Worm (Caenorhabditis elegans) whole organism, L4 larva: Measurements from ENCODE around the gene W02B3.7.

Experiments
- F10B5.3 ChIP-seq: sonication (generic microtip); optimal IDR thresholded peaks from 2 replicates; lab custom pipeline; 2016; ENCODE audit warnings: mild to moderate bottlenecking, missing genetic modification characterization, missing compliant biosample characterization
- F26F4.8 ChIP-seq: fragments of 200-800 bp; sonication (Bioruptor generic); conservative IDR thresholded peaks from 2 replicates; pipeline ENCODE4 v1.3.6; 2022; ENCODE audit warnings: missing genetic modification characterization, missing compliant biosample characterization
- F44E2.7 ChIP-seq: fragments of 200-800 bp; sonication (Bioruptor generic); IDR thresholded peaks from 2 replicates; pipeline ENCODE4 v2.1.2; 2022; ENCODE audit warnings: missing genetic modification characterization, missing compliant biosample characterization
- T20F7.1 ChIP-seq: fragments of 200-800 bp; sonication (Bioruptor generic); optimal IDR thresholded peaks from 2 replicates; lab custom pipeline; 2018; ENCODE audit warnings: mild to moderate bottlenecking, missing genetic modification characterization, missing compliant biosample characterization
- Y5F2A.4 ChIP-seq: fragments of 200-800 bp; sonication (Bioruptor generic); optimal IDR thresholded peaks from 2 replicates; lab custom pipeline; 2018; ENCODE audit warnings: mild to moderate bottlenecking, missing genetic modification characterization, missing compliant biosample characterization
- Y75B8A.6 ChIP-seq: fragments of 200-800 bp; sonication (Bioruptor generic); IDR thresholded peaks from 2 replicates; pipeline ENCODE4 v1.3.6; 2022; ENCODE audit warnings: missing genetic modification reagents, missing genetic modification characterization, missing compliant biosample characterization
- ZK337.2 ChIP-seq: fragments of 200-800 bp; sonication (Bioruptor generic); IDR thresholded peaks from 2 replicates; pipeline ENCODE4 v1.3.6; 2022; ENCODE audit warnings: missing genetic modification reagents, missing genetic modification characterization, missing compliant biosample characterization
- aha-1 ChIP-seq: fragments of 150-350 bp; peaks from one replicate; lab custom pipeline; 2014; ENCODE audit warnings: missing biosample characterization, missing genetic modification characterization
- aly-2 ChIP-seq: sonication (generic microtip); optimal IDR thresholded peaks from 2 replicates; lab custom pipeline; 2018; ENCODE audit warnings: missing biosample characterization, missing genetic modification characterization
- ama-1 ChIP-seq: fragments of 150-350 bp; optimal IDR thresholded peaks from 2 replicates; lab custom pipeline; 2014; ENCODE audit warnings: inconsistent platforms, mixed read lengths
- attf-4 ChIP-seq: sonication (generic microtip); optimal IDR thresholded peaks from 3 replicates; lab custom pipeline; 2017; ENCODE audit warnings: missing biosample characterization, missing genetic modification characterization
- ceh-20 ChIP-seq: fragments of 200-800 bp; sonication (Bioruptor generic); IDR thresholded peaks from 2 replicates; pipeline ENCODE4 v1.3.6; 2022; ENCODE audit warnings: missing genetic modification reagents, missing genetic modification characterization, missing compliant biosample characterization
- ceh-28 ChIP-seq: fragments of 150-350 bp; optimal IDR thresholded peaks from 2 replicates; lab custom pipeline; 2014; ENCODE audit warnings: missing biosample characterization, missing genetic modification reagents, missing genetic modification characterization
- ceh-32 ChIP-seq: sonication (generic microtip); optimal IDR thresholded peaks from 2 replicates; lab custom pipeline; 2016; ENCODE audit warnings: mild to moderate bottlenecking, missing genetic modification characterization, missing compliant biosample characterization; ENCODE audit not compliant: poor library complexity
- ceh-62 ChIP-seq: sonication (generic microtip); optimal IDR thresholded peaks from 2 replicates; lab custom pipeline; 2017; ENCODE audit warnings: missing biosample characterization, missing genetic modification characterization
- daf-12 ChIP-seq: fragments of 150-350 bp; optimal IDR thresholded peaks from 2 replicates; lab custom pipeline; 2014; ENCODE audit warnings: missing biosample characterization, missing genetic modification reagents, missing genetic modification characterization
- daf-19 ChIP-seq: fragments of 200-800 bp; sonication (Bioruptor generic); conservative IDR thresholded peaks from 2 replicates; pipeline ENCODE4 v1.3.6; 2022; ENCODE audit warnings: missing genetic modification characterization, missing compliant biosample characterization
- dmd-6 ChIP-seq: fragments of 200-800 bp; sonication (Bioruptor generic); IDR thresholded peaks from 2 replicates; pipeline ENCODE4 v1.3.6; 2022; ENCODE audit warnings: missing genetic modification reagents, missing genetic modification characterization, missing compliant biosample characterization
- dmd-9 ChIP-seq: fragments of 200-800 bp; sonication (Bioruptor generic); IDR thresholded peaks from 2 replicates; pipeline ENCODE4 v1.3.6; 2022; ENCODE audit warnings: missing genetic modification reagents, missing genetic modification characterization, missing compliant biosample characterization
- dve-1 ChIP-seq: sonication (generic microtip); optimal IDR thresholded peaks from 2 replicates; lab custom pipeline; 2017; ENCODE audit warnings: antibody characterized with exemption, mild to moderate bottlenecking, missing genetic modification characterization, missing compliant biosample characterization; ENCODE audit not compliant: insufficient read depth
- egl-27 ChIP-seq: sonication (generic microtip); optimal IDR thresholded peaks from 3 replicates; lab custom pipeline; 2017; ENCODE audit warnings: missing biosample characterization, missing genetic modification reagents, missing genetic modification characterization
- egl-43 ChIP-seq: fragments of 200-800 bp; sonication (Bioruptor generic); IDR thresholded peaks from 2 replicates; pipeline ENCODE4 v1.3.6; 2022; ENCODE audit warnings: missing genetic modification reagents, missing genetic modification characterization, missing compliant biosample characterization
- hlh-30 ChIP-seq: sonication (generic microtip); optimal IDR thresholded peaks from 2 replicates; lab custom pipeline; 2017; ENCODE audit warnings: antibody characterized with exemption, mild to moderate bottlenecking, missing genetic modification characterization, missing compliant biosample characterization; ENCODE audit not compliant: insufficient read depth
- hmg-1.1 ChIP-seq: fragments of 200-800 bp; sonication (Bioruptor generic); IDR thresholded peaks from 2 replicates; pipeline ENCODE4 v1.3.6; 2022; ENCODE audit warnings: missing genetic modification reagents, missing genetic modification characterization, missing compliant biosample characterization
- lim-7 ChIP-seq: fragments of 200-800 bp; sonication (Bioruptor generic); IDR thresholded peaks from 2 replicates; pipeline ENCODE4 v1.3.6; 2022; ENCODE audit warnings: missing genetic modification characterization, missing compliant biosample characterization
- lin-1 ChIP-seq: fragments of 200-800 bp; sonication (Bioruptor generic); IDR thresholded peaks from 2 replicates; pipeline ENCODE4 v1.3.6; 2022; ENCODE audit warnings: missing genetic modification reagents, missing genetic modification characterization, missing compliant biosample characterization
- lin-39 ChIP-seq: fragments of 150-350 bp; optimal IDR thresholded peaks from 2 replicates; lab custom pipeline; 2014; ENCODE audit warnings: missing biosample characterization, missing genetic modification reagents, missing genetic modification characterization
- lir-3 ChIP-seq: sonication (generic microtip); optimal IDR thresholded peaks from 2 replicates; lab custom pipeline; 2016; ENCODE audit warnings: mild to moderate bottlenecking, missing genetic modification characterization, missing compliant biosample characterization
- madf-9 ChIP-seq: fragments of 200-800 bp; sonication (Bioruptor generic); conservative IDR thresholded peaks from 2 replicates; pipeline ENCODE4 v1.3.6; 2022; ENCODE audit warnings: missing genetic modification reagents, missing genetic modification characterization, missing compliant biosample characterization
- mdl-1 ChIP-seq, 2 experiments: fragments of 150-350 bp in 1 of 2; sonication (generic microtip) in 1 of 2; optimal IDR thresholded peaks; 2 replicates each; lab custom pipeline; 2014 to 2017; ENCODE audit warnings: missing biosample characterization in 2 of 2, missing genetic modification characterization in 2 of 2
- mdt-29 ChIP-seq: fragments of 200-800 bp; sonication (Bioruptor generic); IDR thresholded peaks from 2 replicates; pipeline ENCODE4 v1.3.6; 2022; ENCODE audit warnings: missing genetic modification reagents, missing genetic modification characterization, missing compliant biosample characterization
- mep-1 ChIP-seq: fragments of 150-350 bp; sonication (generic microtip); optimal IDR thresholded peaks from 3 replicates; lab custom pipeline; 2014; ENCODE audit warnings: missing biosample characterization, missing genetic modification characterization
- mes-2 ChIP-seq: sonication (generic microtip); optimal IDR thresholded peaks from 2 replicates; lab custom pipeline; 2016; ENCODE audit warnings: missing genotype, mild to moderate bottlenecking, missing genetic modification characterization, missing compliant biosample characterization; ENCODE audit not compliant: poor library complexity, severe bottlenecking
- mxl-2 ChIP-seq: fragments of 200-800 bp; sonication (Bioruptor generic); conservative IDR thresholded peaks from 2 replicates; pipeline ENCODE4 v1.3.6; 2022; ENCODE audit warnings: missing genetic modification reagents, missing genetic modification characterization, missing compliant biosample characterization
- mxl-3 ChIP-seq: fragments of 200-800 bp; sonication (Bioruptor generic); optimal IDR thresholded peaks from 2 replicates; lab custom pipeline; 2018; ENCODE audit warnings: mild to moderate bottlenecking, missing genetic modification characterization, missing compliant biosample characterization
- nhr-10 ChIP-seq: fragments of 150-350 bp; optimal IDR thresholded peaks from 2 replicates; lab custom pipeline; 2014; ENCODE audit warnings: missing biosample characterization, missing genetic modification characterization
- nhr-11 ChIP-seq: fragments of 150-350 bp; optimal IDR thresholded peaks from 2 replicates; lab custom pipeline; 2014; ENCODE audit warnings: missing biosample characterization, missing genetic modification characterization
- nhr-111 ChIP-seq: fragments of 200-800 bp; sonication (Bioruptor generic); optimal IDR thresholded peaks from 2 replicates; lab custom pipeline; 2018; ENCODE audit warnings: mild to moderate bottlenecking, missing genetic modification characterization, missing compliant biosample characterization
- nhr-25 ChIP-seq: sonication (generic microtip); optimal IDR thresholded peaks from 2 replicates; lab custom pipeline; 2017; ENCODE audit warnings: missing genetic modification characterization, mild to moderate bottlenecking, missing compliant biosample characterization, antibody characterized with exemption, moderate library complexity, borderline replicate concordance; ENCODE audit not compliant: insufficient read depth
- nhr-28 ChIP-seq: fragments of 150-350 bp; optimal IDR thresholded peaks from 2 replicates; lab custom pipeline; 2014; ENCODE audit warnings: missing biosample characterization, missing genetic modification characterization
- nhr-42 ChIP-seq: fragments of 200-800 bp; sonication (Bioruptor generic); IDR thresholded peaks from 2 replicates; pipeline ENCODE4 v1.3.6; 2022; ENCODE audit warnings: missing genetic modification characterization, missing compliant biosample characterization
- nhr-48 ChIP-seq: sonication (generic microtip); optimal IDR thresholded peaks from 2 replicates; lab custom pipeline; 2016; ENCODE audit warnings: mild to moderate bottlenecking, missing genetic modification characterization, missing compliant biosample characterization
- snpc-1.2 ChIP-seq: fragments of 200-800 bp; sonication (Bioruptor generic); IDR thresholded peaks from 2 replicates; pipeline ENCODE4 v1.3.6; 2022; ENCODE audit warnings: missing genetic modification reagents, missing genetic modification characterization, missing compliant biosample characterization
- spr-1 ChIP-seq: sonication (generic microtip); optimal IDR thresholded peaks from 2 replicates; lab custom pipeline; 2016; ENCODE audit warnings: mild to moderate bottlenecking, missing genetic modification characterization, missing compliant biosample characterization
- unc-130 ChIP-seq: sonication (generic microtip); optimal IDR thresholded peaks from 2 replicates; lab custom pipeline; 2016; ENCODE audit warnings: missing genetic modification reagents, missing genetic modification characterization, missing compliant biosample characterization
- unc-62 ChIP-seq, 3 experiments: fragments of 150-350 bp in 1 of 3; sonication (generic microtip); optimal IDR thresholded peaks in 2 of 3; peaks in 1 of 3; 1 replicate in 1 of 3; 2 replicates in 2 of 3; lab custom pipeline; 2014 to 2017; ENCODE audit warnings: missing biosample characterization in 3 of 3, missing genetic modification characterization in 3 of 3, missing genetic modification reagents in 3 of 3, missing genotype in 1 of 3
- zfp-2 ChIP-seq: sonication (generic microtip); optimal IDR thresholded peaks from 2 replicates; lab custom pipeline; 2016; ENCODE audit warnings: mild to moderate bottlenecking, missing genetic modification characterization, missing compliant biosample characterization
- zip-11 ChIP-seq: fragments of 200-800 bp; sonication (Bioruptor generic); IDR thresholded peaks from 2 replicates; pipeline ENCODE4 v1.3.6; 2022; ENCODE audit warnings: missing genetic modification characterization, missing compliant biosample characterization
- zip-2 ChIP-seq: fragments of 150-350 bp; optimal IDR thresholded peaks from 2 replicates; lab custom pipeline; 2014; ENCODE audit warnings: missing biosample characterization, missing genetic modification characterization
- ztf-7 ChIP-seq: fragments of 150-350 bp; optimal IDR thresholded peaks from 2 replicates; lab custom pipeline; 2014; ENCODE audit warnings: missing biosample characterization, missing genetic modification characterization

Gene W02B3.7

ce11 chrIII:640198-640803 is 51.5 kb downstream of the W02B3.7 start, which contains the start of the genes tag-266 and tag-267 (continued):
- TF ChIP-seq ama-1 (lab: Kevin White, UChicago) (no peak), lin-39 (tag; lab: Kevin White, UChicago) (no peak), mdt-29 (no peak), F44E2.7 (no peak), nhr-10 (tag; lab: Kevin White, UChicago) (no peak), lir-3 (peak; percentile 46), lin-1 (GFP tag; lab: Robert Waterston, UW) (no peak), mes-2 (tag; lab: Kevin White, UChicago) (peak; percentile 87), ceh-20 (no peak), egl-43 (GFP tag; lab: Robert Waterston, UW) (no peak), ceh-62 (tag; lab: Kevin White, UChicago) (no peak), dve-1 (tag; lab: Kevin White, UChicago) (peak; percentile 47), ceh-32 (tag; lab: Kevin White, UChicago) (no peak), nhr-42 (GFP tag; lab: Robert Waterston, UW) (no peak), spr-1 (tag; lab: Kevin White, UChicago) (peak; percentile 23), madf-9 (no peak), snpc-1.2 (GFP tag; lab: Robert Waterston, UW) (no peak), aha-1 (tag; lab: Kevin White, UChicago) (peak; percentile 63), daf-19 (GFP tag; lab: Robert Waterston, UW) (no peak), mxl-3 (GFP tag; lab: Kevin White, UChicago) (no peak), zfp-2 (tag; lab: Kevin White, UChicago) (no peak), nhr-28 (tag; lab: Kevin White, UChicago) (peak; percentile 33), lim-7 (GFP tag; lab: Robert Waterston, UW) (no peak), Y5F2A.4 (GFP tag; lab: Kevin White, UChicago) (no peak), mep-1 (tag; lab: Kevin White, UChicago) (peak; percentile 78), nhr-48 (no peak), hlh-30 (peak; percentile 57), F10B5.3 (tag; lab: Kevin White, UChicago) (no peak), dmd-9 (GFP tag; lab: Robert Waterston, UW) (no peak), attf-4 (tag; lab: Kevin White, UChicago) (no peak), egl-27 (tag; lab: Kevin White, UChicago) (no peak), aly-2 (tag; lab: Kevin White, UChicago) (no peak), mxl-2 (GFP tag; lab: Robert Waterston, UW) (no peak), unc-62 (GFP tag; optimal IDR thresholded peaks at IDR 0.05 in 1 of 2; lab: Kevin White, UChicago) (no peak), unc-62 (tag; optimal IDR thresholded peaks at IDR 0.05; lab: Kevin White, UChicago) (no peak), nhr-25 (no peak), zip-2 (no peak), Y75B8A.6 (GFP tag; lab: Robert Waterston, UW) (no peak), zip-11 (no peak), daf-12 (tag; lab: Kevin White, UChicago) (no peak), nhr-111 (GFP tag; lab: Kevin White, UChicago) (no peak), hmg-1.1 (GFP tag; lab: Robert Waterston, UW) (peak; percentile 55; the same call in 1 of the 2 replicates), nhr-11 (tag; lab: Kevin White, UChicago) (peak; percentile 44), ceh-28 (tag; lab: Kevin White, UChicago) (no peak), dmd-6 (GFP tag; lab: Robert Waterston, UW) (no peak; the same call in 1 of the 2 replicates), ztf-7 (no peak), T20F7.1 (no peak), unc-130 (GFP tag; lab: Kevin White, UChicago) (peak; percentile 94), ZK337.2 (GFP tag; lab: Robert Waterston, UW) (peak; percentile 16; the same call in 1 of the 2 replicates), mdl-1 (tag; optimal IDR thresholded peaks at IDR 0.05; lab: Kevin White, UChicago) (peak in 1 of 2 experiments; percentile 27), F26F4.8 (GFP tag; lab: Robert Waterston, UW) (no peak)
